Worm (Caenorhabditis elegans) whole organism, early embryonic: Measurements from ENCODE around the gene T23B7.2.

Source experiments
- F13C5.2 ChIP-seq: sonication (generic microtip); optimal IDR thresholded peaks from 2 replicates; lab custom pipeline; 2017; ENCODE audit warnings: mild to moderate bottlenecking, missing genetic modification characterization, inconsistent platforms, missing compliant biosample characterization
- ama-1 ChIP-seq: fragments of 150-350 bp; optimal IDR thresholded peaks from 2 replicates; lab custom pipeline; 2014
- flt-1 ChIP-seq: fragments of 200-800 bp; sonication (Bioruptor generic); IDR thresholded peaks from 2 replicates; pipeline ENCODE4 v1.3.6; 2022; ENCODE audit warnings: missing genetic modification characterization, missing compliant biosample characterization
- hmbx-1 ChIP-seq: sonication (generic microtip); optimal IDR thresholded peaks from 2 replicates; lab custom pipeline; 2016; ENCODE audit warnings: mild to moderate bottlenecking, missing genetic modification characterization, missing compliant biosample characterization
- hmg-4 ChIP-seq: fragments of 200-800 bp; sonication (Bioruptor generic); optimal IDR thresholded peaks from 2 replicates; lab custom pipeline; 2018; ENCODE audit warnings: mild to moderate bottlenecking, missing genetic modification characterization, missing compliant biosample characterization
- pes-1 ChIP-seq: fragments of 200-800 bp; sonication (Bioruptor generic); IDR thresholded peaks from 2 replicates; pipeline ENCODE4 v1.3.6; 2022; ENCODE audit warnings: missing genetic modification reagents, missing genetic modification characterization, missing compliant biosample characterization
- tbx-11 ChIP-seq: fragments of 200-800 bp; sonication (Bioruptor generic); IDR thresholded peaks from 2 replicates; pipeline ENCODE4 v1.3.6; 2022; ENCODE audit warnings: missing genetic modification characterization, missing compliant biosample characterization

- TF ChIP-seq hmg-4 (GFP tag; lab: Kevin White, UChicago), result no peak
- TF ChIP-seq F13C5.2 (tag; lab: Kevin White, UChicago), result no peak
- no peak for TF ChIP-seq tbx-11
- no peak for TF ChIP-seq ama-1
- no peak for TF ChIP-seq hmbx-1 (tag; lab: Kevin White, UChicago)
- no peak for TF ChIP-seq flt-1
- no peak for TF ChIP-seq pes-1
These were observed 34.0 kb upstream of the T23B7.2 start, which contains the start of gene F11G11.13 for ce11 chrII:4876091-4876490.
